Fruit fly (Drosophila melanogaster) Kc167 (cell line): Measurements from ENCODE around the gene Osi13.

ENCODE experiments used
- Myc ChIP-seq: fragments of >200 bp; optimal IDR thresholded peaks from 2 replicates; lab custom pipeline; 2017; ENCODE audit warnings: missing external identifiers
- Sin3A ChIP-seq: fragments of >200 bp; optimal IDR thresholded peaks from 2 replicates; lab custom pipeline; 2018; ENCODE audit warnings: missing external identifiers
- h ChIP-seq: fragments of >200 bp; optimal IDR thresholded peaks from 3 replicates; lab custom pipeline; 2018; ENCODE audit warnings: missing external identifiers
- insv ChIP-seq: fragments of >200 bp; optimal IDR thresholded peaks from 3 replicates; lab custom pipeline; 2018; ENCODE audit warnings: missing external identifiers
- psq ChIP-seq: fragments of >200 bp; optimal IDR thresholded peaks from 2 replicates; lab custom pipeline; 2017; ENCODE audit warnings: missing external identifiers
- ttk ChIP-seq: sonication (Bioruptor generic); optimal IDR thresholded peaks from 2 replicates; lab custom pipeline; 2017; ENCODE audit warnings: missing external identifiers

Gene Osi13

dm6 chr3R:6315078-6315477 lies 23.5 kb downstream of the Osi13 start:
- no peak for TF ChIP-seq insv (lab: Kevin White, UChicago)

- no peak for TF ChIP-seq ttk
- no peak for TF ChIP-seq psq
- no peak for TF ChIP-seq insv (lab: Kevin White, UChicago)
- no peak for TF ChIP-seq h (lab: Kevin White, UChicago)
- no peak for TF ChIP-seq Myc (lab: Kevin White, UChicago)
- TF ChIP-seq Sin3A (lab: Kevin White, UChicago) = no peak
Observed at dm6 chr3R:6329774-6330298, 38.3 kb downstream of the Osi13 start, which contains the start of gene Osi18. TSS of gene Osi18 (plus strand) at chr3R:6330248.

- no peak for TF ChIP-seq Sin3A (lab: Kevin White, UChicago)
- TF ChIP-seq h (lab: Kevin White, UChicago) = no peak
- TF ChIP-seq insv (lab: Kevin White, UChicago) = no peak
- TF ChIP-seq psq = no peak
- TF ChIP-seq Myc (lab: Kevin White, UChicago) = no peak
- TF ChIP-seq ttk = no peak
Observed at dm6 chr3R:6334906-6335433, 43.4 kb downstream of the Osi13 start, which contains the start of gene Osi19. TSS of gene Osi19 (plus strand) at chr3R:6335362.

dm6 chr3R:6337397-6337796 lies 45.9 kb downstream of the Osi13 start:
- TF ChIP-seq psq (no peak), Sin3A (lab: Kevin White, UChicago) (no peak), h (lab: Kevin White, UChicago) (no peak), insv (lab: Kevin White, UChicago) (no peak), ttk (no peak), Myc (lab: Kevin White, UChicago) (no peak)

dm6 chr3R:6339795-6340194 lies 48.3 kb downstream of the Osi13 start, which contains the start of gene Osi20:
TSS of gene Osi20 (plus strand) at chr3R:6340095.
- TF ChIP-seq insv (lab: Kevin White, UChicago) = no peak

dm6 chr3R:6341668-6342067 lies 50.1 kb downstream of the Osi13 start, which contains the start of gene CG17917:
TSS of gene CG17917 (plus strand) at chr3R:6341968.
- TF ChIP-seq psq (no peak), ttk (no peak), Myc (lab: Kevin White, UChicago) (no peak)

dm6 chr3R:6342702-6343101 lies 51.2 kb downstream of the Osi13 start, which contains the start of gene CG10298:
TSS of gene CG10298 (plus strand) at chr3R:6343002.
- no peak for TF ChIP-seq Sin3A (lab: Kevin White, UChicago)
- no peak for TF ChIP-seq Myc (lab: Kevin White, UChicago)
- TF ChIP-seq psq = no peak
- TF ChIP-seq insv (lab: Kevin White, UChicago) = no peak
- TF ChIP-seq h (lab: Kevin White, UChicago) = no peak
